Worm (Caenorhabditis elegans) whole organism, mixed stage, embryonic: ENCODE data around the gene daf-1.

ENCODE experiments used
- M03D4.4 ChIP-seq: sonication (generic microtip); optimal IDR thresholded peaks from 2 replicates; lab custom pipeline; 2017; ENCODE audit warnings: mild to moderate bottlenecking, missing genetic modification characterization, missing compliant biosample characterization
- bed-3 ChIP-seq: fragments of 200-800 bp; sonication (Bioruptor generic); optimal IDR thresholded peaks from 3 replicates; lab custom pipeline; 2018; ENCODE audit warnings: mild to moderate bottlenecking, missing genetic modification characterization, moderate library complexity, missing compliant biosample characterization
- blmp-1 ChIP-seq: fragments of 150-350 bp; optimal IDR thresholded peaks from 2 replicates; lab custom pipeline; 2014; ENCODE audit warnings: missing biosample characterization, missing genetic modification characterization
- ceh-39 ChIP-seq: fragments of 150-350 bp; optimal IDR thresholded peaks from 2 replicates; lab custom pipeline; 2014; ENCODE audit warnings: missing biosample characterization, missing genetic modification characterization
- ceh-83 ChIP-seq: fragments of 200-800 bp; sonication (Bioruptor generic); optimal IDR thresholded peaks from 2 replicates; lab custom pipeline; 2018; ENCODE audit warnings: mild to moderate bottlenecking, missing genetic modification characterization, missing compliant biosample characterization
- ces-1 ChIP-seq: fragments of 150-350 bp; optimal IDR thresholded peaks from 2 replicates; lab custom pipeline; 2014; ENCODE audit warnings: missing biosample characterization, missing genetic modification reagents, missing genetic modification characterization
- cnd-1 ChIP-seq: fragments of 200-800 bp; sonication (Bioruptor generic); optimal IDR thresholded peaks from 2 replicates; lab custom pipeline; 2018; ENCODE audit warnings: mild to moderate bottlenecking, missing genetic modification characterization, missing compliant biosample characterization
- drap-1 ChIP-seq: fragments of 200-800 bp; sonication (Bioruptor generic); optimal IDR thresholded peaks from 3 replicates; lab custom pipeline; 2018; ENCODE audit warnings: mild to moderate bottlenecking, missing genetic modification characterization, missing compliant biosample characterization
- elt-1 ChIP-seq: sonication (generic microtip); optimal IDR thresholded peaks from 2 replicates; lab custom pipeline; 2017; ENCODE audit warnings: missing genetic modification characterization, mild to moderate bottlenecking, missing compliant biosample characterization, antibody characterized with exemption, moderate library complexity, borderline replicate concordance; ENCODE audit not compliant: insufficient read depth
- elt-3 ChIP-seq: fragments of 150-350 bp; optimal IDR thresholded peaks from 2 replicates; lab custom pipeline; 2014; ENCODE audit warnings: missing biosample characterization, missing genetic modification characterization
- flh-1 ChIP-seq: fragments of 200-800 bp; sonication (Bioruptor generic); optimal IDR thresholded peaks from 2 replicates; lab custom pipeline; 2018; ENCODE audit warnings: mild to moderate bottlenecking, missing genetic modification characterization, moderate library complexity, missing compliant biosample characterization
- hlh-1 ChIP-seq: fragments of 150-350 bp; optimal IDR thresholded peaks from 2 replicates; lab custom pipeline; 2014; ENCODE audit warnings: missing biosample characterization, missing genetic modification reagents, missing genetic modification characterization
- lin-13 ChIP-seq: fragments of 150-350 bp; optimal IDR thresholded peaks from 2 replicates; lab custom pipeline; 2014; ENCODE audit warnings: missing biosample characterization, missing genetic modification characterization
- lin-32 ChIP-seq: fragments of 200-800 bp; sonication (Bioruptor generic); optimal IDR thresholded peaks from 2 replicates; lab custom pipeline; 2018; ENCODE audit warnings: mild to moderate bottlenecking, missing genetic modification characterization, missing compliant biosample characterization
- lsy-2 ChIP-seq: fragments of 150-350 bp; optimal IDR thresholded peaks from 2 replicates; lab custom pipeline; 2014; ENCODE audit warnings: missing biosample characterization, missing genetic modification characterization
- mab-5 ChIP-seq: fragments of 150-350 bp; optimal IDR thresholded peaks from 2 replicates; lab custom pipeline; 2014; ENCODE audit warnings: missing biosample characterization, missing genetic modification characterization
- mep-1 ChIP-seq: fragments of 150-350 bp; optimal IDR thresholded peaks from 2 replicates; lab custom pipeline; 2017; ENCODE audit warnings: missing biosample characterization, missing genetic modification reagents, missing genetic modification characterization, inconsistent platforms
- nhr-12 ChIP-seq: fragments of 150-350 bp; optimal IDR thresholded peaks from 2 replicates; lab custom pipeline; 2014; ENCODE audit warnings: missing biosample characterization, missing genetic modification characterization
- nhr-2 ChIP-seq: fragments of 150-350 bp; optimal IDR thresholded peaks from 2 replicates; lab custom pipeline; 2014; ENCODE audit warnings: missing biosample characterization, missing genetic modification characterization
- nhr-237 ChIP-seq: fragments of 150-350 bp; optimal IDR thresholded peaks from 2 replicates; lab custom pipeline; 2014; ENCODE audit warnings: missing biosample characterization, missing genetic modification characterization
- nhr-28 ChIP-seq: fragments of 150-350 bp; optimal IDR thresholded peaks from 2 replicates; lab custom pipeline; 2014; ENCODE audit warnings: missing biosample characterization, missing genetic modification characterization
- nhr-76 ChIP-seq: sonication (generic microtip); optimal IDR thresholded peaks from 2 replicates; lab custom pipeline; 2017; ENCODE audit warnings: missing biosample characterization, missing genetic modification characterization
- pha-4 ChIP-seq: fragments of 150-350 bp; optimal IDR thresholded peaks from 2 replicates; lab custom pipeline; 2018; ENCODE audit warnings: missing biosample characterization, missing genetic modification reagents, missing genetic modification characterization
- sem-2 ChIP-seq: fragments of 200-800 bp; sonication (Bioruptor generic); optimal IDR thresholded peaks from 2 replicates; lab custom pipeline; 2018; ENCODE audit warnings: mild to moderate bottlenecking, missing genetic modification characterization, missing compliant biosample characterization
- snpc-4 ChIP-seq: fragments of 150-350 bp; optimal IDR thresholded peaks from 2 replicates; lab custom pipeline; 2014; ENCODE audit warnings: missing biosample characterization, missing genetic modification characterization
- sptf-1 ChIP-seq: sonication (generic microtip); optimal IDR thresholded peaks from 2 replicates; lab custom pipeline; 2017; ENCODE audit warnings: mild to moderate bottlenecking, missing genetic modification characterization, moderate library complexity, missing compliant biosample characterization
- tbx-8 ChIP-seq: fragments of 200-800 bp; sonication (Bioruptor generic); optimal IDR thresholded peaks from 2 replicates; lab custom pipeline; 2018; ENCODE audit warnings: mild to moderate bottlenecking, missing genetic modification characterization, moderate library complexity, missing compliant biosample characterization
- unc-120 ChIP-seq: sonication (generic microtip); optimal IDR thresholded peaks from 2 replicates; lab custom pipeline; 2017; ENCODE audit warnings: missing genetic modification characterization, missing compliant biosample characterization; ENCODE audit not compliant: poor library complexity, severe bottlenecking
- unc-39 ChIP-seq: fragments of 150-350 bp; optimal IDR thresholded peaks from 2 replicates; lab custom pipeline; 2014; ENCODE audit warnings: missing biosample characterization, missing genetic modification characterization
- unc-62 ChIP-seq: fragments of 150-350 bp; optimal IDR thresholded peaks from 2 replicates; lab custom pipeline; 2014; ENCODE audit warnings: missing biosample characterization, missing genetic modification reagents, missing genetic modification characterization
- zip-8 ChIP-seq: fragments of 150-350 bp; optimal IDR thresholded peaks from 2 replicates; lab custom pipeline; 2014; ENCODE audit warnings: missing biosample characterization, missing genetic modification characterization

The daf-1 gene

DNA sequence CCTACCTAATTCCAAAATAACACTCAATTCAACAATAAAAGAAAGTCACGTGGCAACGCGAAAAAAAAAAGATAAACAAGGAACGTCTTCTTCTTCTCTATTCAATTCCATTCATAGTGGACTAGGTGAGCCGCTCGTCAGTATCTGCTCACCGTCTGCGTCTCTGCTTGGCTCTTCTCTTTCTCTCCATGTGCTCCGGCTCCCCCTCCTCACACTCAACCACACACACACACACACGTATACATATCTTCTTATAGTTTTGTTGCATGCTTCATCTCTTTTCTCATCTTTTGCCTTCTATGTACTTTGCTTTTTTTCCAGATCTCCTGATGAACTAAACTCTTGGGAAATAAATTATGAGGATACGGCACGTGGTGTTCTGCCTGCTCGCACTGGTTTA is at the start of gene daf-1:
Gene daf-1 (plus strand): TSS at position 322 of the 400 bp plus-strand sequence.
- peak; percentile 53 for TF ChIP-seq sptf-1
- no peak for TF ChIP-seq elt-3
- TF ChIP-seq, all 35 proteins: peak for 1

DNA sequence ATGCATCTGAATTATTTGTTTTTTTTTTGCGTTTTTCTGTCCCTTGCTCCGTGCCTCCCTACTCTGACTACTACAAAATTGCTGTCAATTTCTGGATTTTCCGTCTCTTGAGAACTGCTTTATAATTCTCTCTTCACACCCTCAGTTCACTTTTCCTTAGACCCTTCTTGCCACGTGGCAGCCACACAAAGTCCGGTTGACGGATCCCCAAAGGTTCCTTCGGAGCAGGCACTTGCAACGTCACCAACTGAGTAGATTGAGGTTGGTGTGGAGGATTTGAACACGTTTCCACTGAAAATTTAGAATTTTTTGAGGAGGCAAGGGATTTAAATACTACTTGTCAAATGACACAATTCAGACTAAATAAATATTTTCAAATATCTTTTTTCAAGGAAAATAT is 45.5 kb upstream of the daf-1 start:
- TF ChIP-seq lin-13 (tag; lab: Kevin White, UChicago) (no peak), flh-1 (no peak), M03D4.4 (tag; lab: Kevin White, UChicago) (no peak), elt-1 (no peak), tbx-8 (no peak), blmp-1 (no peak), ces-1 (no peak), nhr-28 (tag; lab: Kevin White, UChicago) (no peak), sem-2 (GFP tag; lab: Kevin White, UChicago) (no peak), lsy-2 (tag; lab: Kevin White, UChicago) (no peak), elt-3 (no peak), ceh-39 (tag; lab: Kevin White, UChicago) (no peak), mep-1 (tag; lab: Kevin White, UChicago) (no peak), unc-39 (no peak), cnd-1 (no peak), lin-32 (no peak), nhr-237 (tag; lab: Kevin White, UChicago) (no peak)
- TF ChIP-seq, all 35 proteins: peak for 0

DNA sequence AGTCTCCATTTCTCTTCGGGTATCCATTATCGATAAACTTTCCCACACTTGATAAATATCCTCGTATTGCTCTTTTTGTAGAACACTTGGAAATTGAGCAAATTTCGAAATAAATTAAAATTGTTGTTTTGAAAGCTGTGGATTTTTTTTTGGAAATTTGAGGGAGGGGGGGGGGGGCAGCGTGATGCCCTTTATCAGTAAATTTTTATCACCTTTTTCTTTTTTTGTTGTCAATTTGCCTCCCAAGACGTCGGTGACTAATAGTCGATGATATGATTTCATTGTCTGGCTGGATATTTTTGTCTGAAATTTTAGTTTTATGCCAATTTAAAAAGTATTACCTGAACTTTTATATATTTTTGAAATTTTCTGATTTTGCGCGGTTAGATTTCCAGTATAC is 42.2 kb upstream of the daf-1 start, which contains the start of gene scl-23:
Gene scl-23 (minus strand): TSS at position 101 of the 400 bp plus-strand sequence.
- TF ChIP-seq mep-1 (tag; lab: Kevin White, UChicago) = no peak
- TF ChIP-seq ces-1 = no peak
- TF ChIP-seq nhr-76 (tag; lab: Kevin White, UChicago) = no peak
- no peak for TF ChIP-seq unc-62
- TF ChIP-seq mab-5 (tag; lab: Kevin White, UChicago) = no peak
- TF ChIP-seq hlh-1 (tag; lab: Kevin White, UChicago) = no peak
- TF ChIP-seq elt-3 = no peak
- TF ChIP-seq snpc-4 (tag; lab: Kevin White, UChicago) = no peak
- no peak for TF ChIP-seq sem-2 (GFP tag; lab: Kevin White, UChicago)
- no peak for TF ChIP-seq nhr-28 (tag; lab: Kevin White, UChicago)
- TF ChIP-seq sptf-1 = no peak
- no peak for TF ChIP-seq bed-3 (GFP tag; lab: Kevin White, UChicago)
- TF ChIP-seq nhr-2 (tag; lab: Kevin White, UChicago) = no peak
- no peak for TF ChIP-seq nhr-12 (tag; lab: Kevin White, UChicago)
- TF ChIP-seq lsy-2 (tag; lab: Kevin White, UChicago) = no peak
- no peak for TF ChIP-seq flh-1

DNA sequence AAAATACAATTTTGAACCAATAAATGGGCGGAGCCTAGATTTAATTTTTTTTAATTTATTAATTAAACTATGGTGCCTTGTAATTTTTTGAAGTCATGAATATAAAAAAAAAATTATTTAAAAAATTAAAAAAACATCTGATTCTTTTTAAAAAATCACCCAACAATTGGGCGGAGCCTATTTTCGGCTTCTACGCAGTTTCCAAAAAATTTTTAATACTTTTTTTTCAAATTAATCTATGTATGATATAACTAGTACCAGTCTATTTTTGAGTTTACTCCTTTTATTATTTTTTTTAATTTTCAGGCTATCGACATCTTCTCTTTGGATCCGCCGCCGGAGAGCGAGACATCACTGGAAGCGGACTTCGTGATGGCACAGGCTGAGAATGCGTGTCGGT is 40.5 kb upstream of the daf-1 start, which contains the start of gene tpa-1:
Gene tpa-1 (plus strand): TSS at position 301 of the 400 bp plus-strand sequence.
- TF ChIP-seq bed-3 (GFP tag; lab: Kevin White, UChicago) (no peak), unc-120 (tag; lab: Kevin White, UChicago) (no peak), elt-1 (no peak)

DNA sequence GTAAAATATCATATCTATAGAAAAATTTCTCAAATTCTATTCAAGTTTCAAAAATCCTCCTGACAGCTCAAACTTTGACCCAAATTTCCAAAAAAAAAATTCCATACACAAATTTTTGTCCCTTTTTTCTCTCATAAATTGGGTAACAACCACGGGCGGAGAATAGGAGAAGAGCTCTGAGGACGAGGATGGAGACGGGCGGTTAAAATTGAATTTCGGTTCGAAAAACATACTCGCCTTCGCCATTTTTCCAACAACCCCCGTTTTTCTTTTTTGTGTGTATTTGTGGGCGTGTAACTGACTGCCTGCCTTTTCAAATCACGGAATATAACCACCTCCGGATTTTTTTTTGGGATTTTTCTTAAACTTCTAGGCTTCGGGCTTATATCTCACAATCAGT is 34.5 kb upstream of the daf-1 start:
- no peak for TF ChIP-seq snpc-4 (tag; lab: Kevin White, UChicago)
- peak; percentile 63 for TF ChIP-seq ces-1

DNA sequence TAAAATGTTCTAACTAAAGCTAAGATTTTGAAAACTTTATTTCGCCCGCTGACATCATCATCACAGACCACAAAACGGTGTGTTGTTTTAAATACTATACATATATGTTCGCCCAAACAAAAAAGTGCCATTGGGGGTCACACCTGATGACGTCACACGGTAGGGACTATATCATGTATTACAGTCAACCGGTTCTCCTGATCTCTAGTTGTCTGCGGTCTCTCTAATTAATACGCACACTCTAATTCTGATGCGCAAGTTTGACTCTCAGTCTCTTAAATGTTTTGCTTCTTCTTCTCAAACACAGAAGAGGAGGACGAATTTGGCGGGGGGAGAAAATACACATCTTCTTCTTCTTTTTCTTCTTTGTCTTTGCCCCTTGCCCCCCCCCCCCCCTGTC is 29.4 kb upstream of the daf-1 start:
- TF ChIP-seq nhr-2 (tag; lab: Kevin White, UChicago) (peak; percentile 18), lsy-2 (tag; lab: Kevin White, UChicago) (no peak), zip-8 (tag; lab: Kevin White, UChicago) (peak; percentile 45), blmp-1 (no peak), nhr-237 (tag; lab: Kevin White, UChicago) (no peak)

DNA sequence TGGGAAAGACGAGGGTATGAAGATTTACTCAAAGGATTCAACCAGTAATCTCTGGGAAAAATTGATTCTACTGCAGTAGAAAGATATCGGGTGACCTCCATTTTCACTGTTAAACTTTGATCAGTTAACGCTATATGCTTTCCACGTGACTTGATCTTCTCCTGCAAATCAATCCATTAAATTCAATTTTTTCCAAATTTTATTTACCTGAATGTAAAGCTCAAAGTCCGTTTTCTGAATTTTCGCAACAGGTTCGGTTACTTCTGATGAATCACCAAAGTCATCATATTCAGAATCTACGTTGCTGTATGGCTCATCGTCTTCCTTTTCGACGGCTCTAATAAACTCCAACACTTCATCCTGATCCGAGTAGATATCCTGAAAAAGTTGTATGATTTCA is 22.9 kb upstream of the daf-1 start, which contains the start of gene B0545.4:
Gene B0545.4 (minus strand): TSS at position 101 of the 400 bp plus-strand sequence.
- TF ChIP-seq mep-1 (tag; lab: Kevin White, UChicago) (no peak), ceh-83 (no peak), nhr-76 (tag; lab: Kevin White, UChicago) (no peak), drap-1 (GFP tag; lab: Kevin White, UChicago) (no peak), hlh-1 (tag; lab: Kevin White, UChicago) (no peak), pha-4 (tag; lab: Kevin White, UChicago) (no peak)
- TF ChIP-seq, all 35 proteins: peak for 0
